Worm (Caenorhabditis elegans): ENCODE measurements around the gene K12H6.12.

The K12H6.12 gene

ce11 chrII:2831173-2831572, 23.2 kb downstream of the K12H6.12 start, which contains the start of gene K12H6.6 (continued):
- TF ChIP-seq rbr-2 (tag; optimal IDR thresholded peaks at IDR 0.05) (no peak), hif-1 (tag; optimal IDR thresholded peaks at IDR 0.05) (no peak), unc-39 (tag; optimal IDR thresholded peaks at IDR 0.05) (no peak)

ce11 chrII:2832098-2832497, 24.1 kb downstream of the K12H6.12 start:
- TF ChIP-seq hlh-11 (tag; optimal IDR thresholded peaks at IDR 0.05): peak; percentile 9
- TF ChIP-seq dmd-6 (GFP tag; IDR thresholded peaks at IDR 0.05): peak; percentile 22; the same call in 1 of the 2 replicates
- TF ChIP-seq daf-16 (GFP tag; optimal IDR thresholded peaks at IDR 0.05): peak in 1 of 2 experiments; percentile 11
- TF ChIP-seq daf-16 (tag; optimal IDR thresholded peaks at IDR 0.05): peak; percentile 40
- peak; percentile 36 for TF ChIP-seq aha-1 (tag)
- peak; percentile 53 for TF ChIP-seq nhr-28 (tag; optimal IDR thresholded peaks at IDR 0.05)
- no peak for TF ChIP-seq Y105C5A.15 (GFP tag; IDR thresholded peaks at IDR 0.05)
- TF ChIP-seq lsy-2 (tag; optimal IDR thresholded peaks at IDR 0.05): peak in 1 of 2 experiments; percentile 38
- peak; percentile 25 for TF ChIP-seq nhr-6 (tag; optimal IDR thresholded peaks at IDR 0.05)
- no peak for TF ChIP-seq fkh-10 (GFP tag; optimal IDR thresholded peaks at IDR 0.05)
- no peak for TF ChIP-seq pha-4 (GFP tag; IDR thresholded peaks at IDR 0.05)
- peak; percentile 50 for TF ChIP-seq pha-4 (tag; optimal IDR thresholded peaks at IDR 0.05)

ce11 chrII:2832539-2832938, 24.6 kb downstream of the K12H6.12 start:
- TF ChIP-seq daf-16 (GFP tag; optimal IDR thresholded peaks at IDR 0.05): no peak
- peak; percentile 39 for TF ChIP-seq daf-16 (tag; optimal IDR thresholded peaks at IDR 0.05)
- 0 out of 2 replicates have a peak, but pooled peaks have one; percentile 11 for TF ChIP-seq php-3 (GFP tag; IDR thresholded peaks at IDR 0.05)
- no peak for TF ChIP-seq sdz-12 (GFP tag; optimal IDR thresholded peaks at IDR 0.05)
- TF ChIP-seq mep-1 (tag; optimal IDR thresholded peaks at IDR 0.05): no peak
- TF ChIP-seq aha-1 (tag): no peak
- no peak for TF ChIP-seq aly-2 (tag; optimal IDR thresholded peaks at IDR 0.05)
- no peak for TF ChIP-seq ceh-20 (GFP tag; IDR thresholded peaks at IDR 0.05)
- peak; percentile 55 for TF ChIP-seq hlh-30 (tag; optimal IDR thresholded peaks at IDR 0.05; ENCODE audit: insufficient read depth)

- TF ChIP-seq nhr-28 (tag; optimal IDR thresholded peaks at IDR 0.05): peak; percentile 76
- TF ChIP-seq egl-27 (tag; optimal IDR thresholded peaks at IDR 0.05): no peak
- TF ChIP-seq lim-7 (GFP tag; IDR thresholded peaks at IDR 0.05): no peak
- TF ChIP-seq mxl-2 (GFP tag; conservative IDR thresholded peaks at IDR 0.05): no peak
- no peak for TF ChIP-seq mdt-29 (GFP tag; IDR thresholded peaks at IDR 0.05)
- TF ChIP-seq set-16 (GFP tag; IDR thresholded peaks at IDR 0.05): no peak
- TF ChIP-seq nhr-76 (tag; optimal IDR thresholded peaks at IDR 0.05): no peak
- peak; percentile 44 for TF ChIP-seq dmd-6 (GFP tag; IDR thresholded peaks at IDR 0.05)
- TF ChIP-seq ama-1 (optimal IDR thresholded peaks at IDR 0.05): no peak
- peak; percentile 81 for TF ChIP-seq hlh-11 (tag; optimal IDR thresholded peaks at IDR 0.05)
- no peak for TF ChIP-seq lin-38 (GFP tag; IDR thresholded peaks at IDR 0.05)
- no peak for TF ChIP-seq ceh-62 (tag; optimal IDR thresholded peaks at IDR 0.05)
- no peak for TF ChIP-seq Y105C5A.15 (GFP tag; IDR thresholded peaks at IDR 0.05)
- TF ChIP-seq nhr-11 (tag; optimal IDR thresholded peaks at IDR 0.05): peak; percentile 44
- no peak for TF ChIP-seq daf-16 (GFP tag; optimal IDR thresholded peaks at IDR 0.05)
- TF ChIP-seq daf-16 (tag; optimal IDR thresholded peaks at IDR 0.05): peak; percentile 99
- no peak for TF ChIP-seq nhr-77 (tag; optimal IDR thresholded peaks at IDR 0.05)
- TF ChIP-seq ctbp-1 (GFP tag; IDR thresholded peaks at IDR 0.05): no peak
- peak; percentile 61; the same call in 1 of the 2 replicates for TF ChIP-seq lin-1 (GFP tag; IDR thresholded peaks at IDR 0.05)
- TF ChIP-seq pha-4 (GFP tag; IDR thresholded peaks at IDR 0.05): no peak
- no peak for TF ChIP-seq pha-4 (tag; optimal IDR thresholded peaks at IDR 0.05)
- no peak for TF ChIP-seq Y5F2A.4 (GFP tag; optimal IDR thresholded peaks at IDR 0.05)
- TF ChIP-seq ztf-7 (tag; optimal IDR thresholded peaks at IDR 0.05): no peak
- peak; percentile 38 for TF ChIP-seq mes-2 (tag; optimal IDR thresholded peaks at IDR 0.05; ENCODE audit: poor library complexity, severe bottlenecking)
- no peak for TF ChIP-seq F49E8.2 (tag; optimal IDR thresholded peaks at IDR 0.05; ENCODE audit: borderline replicate concordance)
- TF ChIP-seq pqm-1 (tag; optimal IDR thresholded peaks at IDR 0.05): peak; percentile 7
- TF ChIP-seq F37D6.2 (tag; optimal IDR thresholded peaks at IDR 0.05): no peak
These were observed 26.1 kb downstream of the K12H6.12 start for ce11 chrII:2834105-2834504.
